Fruit fly (Drosophila melanogaster) whole organism, prepupa: ENCODE data around the gene CG5382.

Experiments used
- Blimp-1 ChIP-seq: fragments of 200-800 bp; sonication (Bioruptor generic); optimal IDR thresholded peaks from 3 replicates; lab custom pipeline; 2017; ENCODE audit warnings: missing biosample characterization, missing genetic modification characterization, mild to moderate bottlenecking, moderate library complexity, missing genetic modification reagents
- CG10631 ChIP-seq: fragments of 200-800 bp; sonication (Bioruptor generic); optimal IDR thresholded peaks from 2 replicates; lab custom pipeline; 2016; ENCODE audit warnings: missing biosample characterization, missing genetic modification characterization
- CG10669 ChIP-seq: fragments of 200-800 bp; sonication (Bioruptor generic); optimal IDR thresholded peaks from 3 replicates; lab custom pipeline; 2018; ENCODE audit warnings: missing biosample characterization, mild to moderate bottlenecking, missing genetic modification characterization, moderate library complexity
- CG15336 ChIP-seq: fragments of 200-800 bp; sonication (Bioruptor generic); IDR thresholded peaks from 2 replicates; pipeline ENCODE4 v1.3.6; 2022; ENCODE audit warnings: missing biosample characterization, missing genetic modification characterization
- CG1621 ChIP-seq: fragments of 200-800 bp; sonication (Bioruptor generic); optimal IDR thresholded peaks from 3 replicates; lab custom pipeline; 2018; ENCODE audit warnings: missing biosample characterization, mild to moderate bottlenecking, missing genetic modification characterization
- CG16779 ChIP-seq: fragments of 200-800 bp; sonication (Bioruptor generic); optimal IDR thresholded peaks from 3 replicates; lab custom pipeline; 2017; ENCODE audit warnings: missing biosample characterization, mild to moderate bottlenecking, missing genetic modification characterization
- CG3032 ChIP-seq: fragments of 200-800 bp; optimal IDR thresholded peaks from 2 replicates; lab custom pipeline; 2019; ENCODE audit warnings: missing biosample characterization, mild to moderate bottlenecking, missing genetic modification characterization, moderate library complexity
- CG31627 ChIP-seq: fragments of 200-800 bp; sonication (Bioruptor generic); optimal IDR thresholded peaks from 3 replicates; lab custom pipeline; 2016; ENCODE audit warnings: missing biosample characterization, missing genetic modification characterization
- CG32006 ChIP-seq: fragments of 200-800 bp; sonication (Bioruptor generic); optimal IDR thresholded peaks from 3 replicates; lab custom pipeline; 2017; ENCODE audit warnings: missing biosample characterization, mild to moderate bottlenecking, missing genetic modification characterization
- CG3919 ChIP-seq: fragments of 200-800 bp; sonication (Bioruptor generic); optimal IDR thresholded peaks from 3 replicates; lab custom pipeline; 2016; ENCODE audit warnings: missing biosample characterization, missing genetic modification characterization
- CG4318 ChIP-seq: fragments of 200-800 bp; sonication (Bioruptor generic); optimal IDR thresholded peaks from 3 replicates; lab custom pipeline; 2017; ENCODE audit warnings: missing biosample characterization, mild to moderate bottlenecking, missing genetic modification characterization
- CG6276 ChIP-seq: fragments of 200-800 bp; sonication (Bioruptor generic); optimal IDR thresholded peaks from 2 replicates; lab custom pipeline; 2017; ENCODE audit warnings: missing biosample characterization, mild to moderate bottlenecking, missing genetic modification characterization
- CG6808 ChIP-seq: fragments of 200-800 bp; sonication (Bioruptor generic); optimal IDR thresholded peaks from 3 replicates; lab custom pipeline; 2017; ENCODE audit warnings: missing biosample characterization, missing genetic modification characterization, mild to moderate bottlenecking, moderate library complexity, missing genetic modification reagents
- CG6854 ChIP-seq: fragments of 200-800 bp; sonication (Bioruptor generic); optimal IDR thresholded peaks from 2 replicates; lab custom pipeline; 2017; ENCODE audit warnings: missing biosample characterization, mild to moderate bottlenecking, missing genetic modification characterization
- CG8119 ChIP-seq: fragments of 200-800 bp; sonication (Bioruptor generic); IDR thresholded peaks from 3 replicates; pipeline ENCODE4 v1.3.6; 2022; ENCODE audit warnings: missing biosample characterization, missing genetic modification characterization
- CG8319 ChIP-seq: fragments of 200-800 bp; sonication (Bioruptor generic); optimal IDR thresholded peaks from 3 replicates; lab custom pipeline; 2016; ENCODE audit warnings: missing biosample characterization, missing genetic modification characterization
- Eip75B ChIP-seq: fragments of 200-800 bp; sonication (Bioruptor generic); optimal IDR thresholded peaks from 3 replicates; lab custom pipeline; 2016; ENCODE audit warnings: missing biosample characterization, missing genetic modification characterization
- Eip78C ChIP-seq: fragments of 200-800 bp; sonication (Bioruptor generic); peaks from one replicate; lab custom pipeline; 2016; ENCODE audit warnings: missing biosample characterization, missing genetic modification characterization
- Eip93F ChIP-seq: fragments of 200-800 bp; sonication (Bioruptor generic); optimal IDR thresholded peaks from 2 replicates; lab custom pipeline; 2016; ENCODE audit warnings: missing biosample characterization, mild to moderate bottlenecking, missing genetic modification characterization
- Ets21C ChIP-seq: fragments of 200-800 bp; sonication (Bioruptor generic); optimal IDR thresholded peaks from 3 replicates; lab custom pipeline; 2016; ENCODE audit warnings: missing biosample characterization, missing genetic modification characterization
- Ets96B ChIP-seq: fragments of 200-800 bp; optimal IDR thresholded peaks from 2 replicates; lab custom pipeline; 2019; ENCODE audit warnings: missing biosample characterization, mild to moderate bottlenecking, missing genetic modification characterization, moderate library complexity
- Gug ChIP-seq: fragments of 200-800 bp; sonication (Bioruptor generic); IDR thresholded peaks from 2 replicates; pipeline ENCODE4 v1.3.6; 2022; ENCODE audit warnings: missing biosample characterization, missing genetic modification characterization
- Hr38 ChIP-seq: sonication (Bioruptor generic); optimal IDR thresholded peaks from 2 replicates; lab custom pipeline; 2016; ENCODE audit warnings: missing biosample characterization, missing genetic modification characterization
- Hr39 ChIP-seq: fragments of 200-800 bp; sonication (Bioruptor generic); optimal IDR thresholded peaks from 2 replicates; lab custom pipeline; 2016; ENCODE audit warnings: missing biosample characterization, missing genetic modification characterization
- Hr4 ChIP-seq: fragments of 200-800 bp; sonication (Bioruptor generic); optimal IDR thresholded peaks from 3 replicates; lab custom pipeline; 2016; ENCODE audit warnings: missing biosample characterization, missing genetic modification characterization
- Lpt ChIP-seq: fragments of 200-800 bp; sonication (Bioruptor generic); optimal IDR thresholded peaks from 3 replicates; lab custom pipeline; 2016; ENCODE audit warnings: missing biosample characterization, missing genetic modification characterization
- Met ChIP-seq: fragments of 200-800 bp; sonication (Bioruptor generic); optimal IDR thresholded peaks from 3 replicates; lab custom pipeline; 2016; ENCODE audit warnings: missing biosample characterization, missing genetic modification characterization
- Smox ChIP-seq: fragments of 200-800 bp; sonication (Bioruptor generic); optimal IDR thresholded peaks from 3 replicates; lab custom pipeline; 2016; ENCODE audit warnings: missing biosample characterization, missing genetic modification characterization
- Sox15 ChIP-seq: fragments of 200-800 bp; sonication (Bioruptor generic); optimal IDR thresholded peaks from 3 replicates; lab custom pipeline; 2016; ENCODE audit warnings: missing biosample characterization, missing genetic modification characterization
- achi ChIP-seq: fragments of 200-800 bp; sonication (Bioruptor generic); optimal IDR thresholded peaks from 3 replicates; lab custom pipeline; 2016; ENCODE audit warnings: missing biosample characterization, missing genetic modification characterization
- acj6 ChIP-seq: fragments of 200-800 bp; sonication (Bioruptor generic); optimal IDR thresholded peaks from 3 replicates; lab custom pipeline; 2016; ENCODE audit warnings: missing biosample characterization, missing genetic modification characterization
- cyc ChIP-seq: fragments of 200-800 bp; sonication (Bioruptor generic); optimal IDR thresholded peaks from 3 replicates; lab custom pipeline; 2016; ENCODE audit warnings: missing biosample characterization, missing genetic modification characterization
- dac ChIP-seq: fragments of 200-800 bp; sonication (Bioruptor generic); optimal IDR thresholded peaks from 2 replicates; lab custom pipeline; 2017; ENCODE audit warnings: missing biosample characterization, mild to moderate bottlenecking, missing genetic modification characterization
- dsx ChIP-seq: fragments of 200-800 bp; optimal IDR thresholded peaks from 3 replicates; lab custom pipeline; 2019; ENCODE audit warnings: missing biosample characterization, mild to moderate bottlenecking, missing genetic modification characterization, moderate library complexity; ENCODE audit not compliant: poor library complexity, severe bottlenecking
- eg ChIP-seq: fragments of 200-800 bp; sonication (Bioruptor generic); IDR thresholded peaks from 3 replicates; pipeline ENCODE4 v1.3.6; 2022; ENCODE audit warnings: missing biosample characterization, missing genetic modification characterization
- esn ChIP-seq: fragments of 200-800 bp; sonication (Bioruptor generic); optimal IDR thresholded peaks from 2 replicates; lab custom pipeline; 2016; ENCODE audit warnings: missing biosample characterization, mild to moderate bottlenecking, missing genetic modification characterization, moderate library complexity
- fd59A ChIP-seq: fragments of 200-800 bp; sonication (Bioruptor generic); optimal IDR thresholded peaks from 2 replicates; lab custom pipeline; 2017; ENCODE audit warnings: missing biosample characterization, mild to moderate bottlenecking, missing genetic modification characterization, missing genetic modification reagents
- fd85E ChIP-seq: fragments of 200-800 bp; sonication (Bioruptor generic); optimal IDR thresholded peaks from 3 replicates; lab custom pipeline; 2016; ENCODE audit warnings: missing biosample characterization, missing genetic modification characterization
- fkh ChIP-seq: fragments of 200-800 bp; sonication (Bioruptor generic); optimal IDR thresholded peaks from 3 replicates; lab custom pipeline; 2017; ENCODE audit warnings: missing biosample characterization, mild to moderate bottlenecking, missing genetic modification characterization, moderate library complexity
- lz ChIP-seq: fragments of 200-800 bp; sonication (Bioruptor generic); optimal IDR thresholded peaks from 3 replicates; lab custom pipeline; 2016; ENCODE audit warnings: missing biosample characterization, missing genetic modification characterization
- net ChIP-seq: fragments of 200-800 bp; sonication (Bioruptor generic); optimal IDR thresholded peaks from 3 replicates; lab custom pipeline; 2016; ENCODE audit warnings: missing biosample characterization, missing genetic modification characterization
- pdm3 ChIP-seq: fragments of 200-800 bp; sonication (Bioruptor generic); optimal IDR thresholded peaks from 3 replicates; lab custom pipeline; 2016; ENCODE audit warnings: missing biosample characterization, missing genetic modification characterization
- salr ChIP-seq, 2 experiments: fragments of 200-800 bp; sonication (Bioruptor generic); optimal IDR thresholded peaks; 3 replicates each; lab custom pipeline; 2016 to 2018; ENCODE audit warnings: missing biosample characterization in 2 of 2, missing genetic modification characterization in 2 of 2, mild to moderate bottlenecking in 1 of 2
- ss ChIP-seq, 2 experiments: fragments of 200-800 bp; sonication (Bioruptor generic); optimal IDR thresholded peaks; 2 replicates in 1 of 2; 3 replicates in 1 of 2; lab custom pipeline; 2017 to 2018; ENCODE audit warnings: mild to moderate bottlenecking in 2 of 2, missing biosample characterization in 2 of 2, missing genetic modification characterization in 2 of 2, moderate library complexity in 1 of 2
- topi ChIP-seq: fragments of 200-800 bp; sonication (Bioruptor generic); optimal IDR thresholded peaks from 3 replicates; lab custom pipeline; 2016; ENCODE audit warnings: missing biosample characterization, missing genetic modification characterization
- vri ChIP-seq: fragments of 200-800 bp; sonication (Bioruptor generic); optimal IDR thresholded peaks from 3 replicates; lab custom pipeline; 2016; ENCODE audit warnings: missing biosample characterization, mild to moderate bottlenecking, missing genetic modification characterization

The CG5382 gene

dm6 chr3R:22368777-22369214, 3.0 kb upstream of the CG5382 start (continued):
- TF ChIP-seq CG31627 (GFP tag; lab: Kevin White, UChicago): peak; percentile 46
- TF ChIP-seq CG15336 (GFP tag; lab: Robert Waterston, UW): peak; percentile 82
- no peak for TF ChIP-seq CG6808 (GFP tag; lab: Kevin White, UChicago)
- peak; percentile 2 for TF ChIP-seq vri
- peak; percentile 62 for TF ChIP-seq CG10631
- peak; percentile 36 for TF ChIP-seq Eip93F
- TF ChIP-seq eg (GFP tag; lab: Robert Waterston, UW): peak; percentile 89
- TF ChIP-seq Blimp-1: no peak
- TF ChIP-seq Ets96B (tag; lab: Kevin White, UChicago): peak; percentile 42
- TF ChIP-seq CG32006 (GFP tag; lab: Kevin White, UChicago): peak; percentile 67
- peak; percentile 72 for TF ChIP-seq acj6 (GFP tag; lab: Kevin White, UChicago)
- peak; percentile 39 for TF ChIP-seq CG10669 (GFP tag; lab: Kevin White, UChicago)
- peak; percentile 79 for TF ChIP-seq CG8119 (GFP tag; lab: Robert Waterston, UW)
- TF ChIP-seq CG16779 (tag; lab: Kevin White, UChicago): no peak
- no peak for TF ChIP-seq fd85E (GFP tag; lab: Kevin White, UChicago)
- TF ChIP-seq salr (GFP tag; optimal IDR thresholded peaks at IDR 0.05; lab: Kevin White, UChicago): no peak
- no peak for TF ChIP-seq CG6276 (GFP tag; lab: Kevin White, UChicago)
- TF ChIP-seq ss (GFP tag; optimal IDR thresholded peaks at IDR 0.05; lab: Kevin White, UChicago): no peak
- TF ChIP-seq lz (GFP tag; lab: Kevin White, UChicago): peak; percentile 51
- TF ChIP-seq Smox: no peak
- no peak for TF ChIP-seq Hr38 (GFP tag; lab: Kevin White, UChicago)
- TF ChIP-seq CG8319 (GFP tag; lab: Kevin White, UChicago): peak; percentile 48
- TF ChIP-seq Gug (GFP tag; lab: Robert Waterston, UW): peak; percentile 61
- peak; percentile 66 for TF ChIP-seq Met (GFP tag; lab: Kevin White, UChicago)
- peak; percentile 60 for TF ChIP-seq CG3919 (GFP tag; lab: Kevin White, UChicago)
- peak; percentile 5 for TF ChIP-seq dsx
- peak; percentile 75 for TF ChIP-seq esn (GFP tag; lab: Kevin White, UChicago)
- TF ChIP-seq topi (GFP tag; lab: Kevin White, UChicago): peak; percentile 43
- TF ChIP-seq fd59A (GFP tag; lab: Kevin White, UChicago): peak; percentile 44
- TF ChIP-seq Sox15 (GFP tag; lab: Kevin White, UChicago): no peak
- TF ChIP-seq cyc (GFP tag; lab: Kevin White, UChicago): peak; percentile 50
- TF ChIP-seq, all 60 proteins: peak for 43

DNA sequence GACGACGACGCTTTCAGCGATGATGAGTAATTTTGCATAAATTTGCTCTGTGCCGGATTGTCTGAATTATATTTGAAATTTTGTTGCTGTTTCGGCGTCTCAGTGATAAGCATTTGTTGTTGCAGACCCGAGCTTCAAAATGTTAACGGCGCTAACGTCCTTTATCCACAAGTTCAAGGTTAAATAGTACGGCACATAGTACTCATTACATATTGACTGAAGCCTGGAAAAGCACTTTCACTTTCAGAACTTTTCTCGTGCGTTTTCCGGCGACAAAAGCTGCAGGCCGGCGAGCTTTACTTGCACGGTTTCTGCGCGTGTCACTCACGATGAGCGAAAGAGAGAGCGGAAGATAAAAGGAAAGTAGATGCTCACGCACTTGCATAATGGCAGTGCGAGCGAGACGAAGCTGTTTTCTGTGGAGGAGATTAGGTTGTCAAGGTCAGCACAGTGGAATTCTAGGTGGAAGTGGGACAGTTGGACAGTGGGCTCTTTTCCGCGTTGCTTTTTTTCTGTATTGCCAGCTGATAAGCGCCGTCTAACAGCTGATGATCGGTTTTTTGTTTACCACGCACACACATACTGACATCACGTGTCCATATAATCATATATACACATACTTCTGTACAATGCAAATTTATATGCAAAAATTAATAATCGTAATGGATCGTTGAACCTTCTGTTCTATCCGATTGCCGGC, 2.4 kb upstream of the CG5382 start:
- TF ChIP-seq CG32006 (GFP tag; lab: Kevin White, UChicago) (no peak), topi (GFP tag; lab: Kevin White, UChicago) (no peak), Hr39 (GFP tag; lab: Kevin White, UChicago) (peak; percentile 32), pdm3 (no peak), fd85E (GFP tag; lab: Kevin White, UChicago) (no peak), Sox15 (GFP tag; lab: Kevin White, UChicago) (no peak), fkh (GFP tag; lab: Kevin White, UChicago) (no peak), CG10631 (no peak), Gug (GFP tag; lab: Robert Waterston, UW) (no peak), CG6854 (GFP tag; lab: Kevin White, UChicago) (no peak), CG15336 (GFP tag; lab: Robert Waterston, UW) (peak; percentile 33; the same call in 1 of the 2 replicates), Eip78C (no peak), CG31627 (GFP tag; lab: Kevin White, UChicago) (no peak), CG3032 (tag; lab: Kevin White, UChicago) (no peak), Eip93F (no peak), Eip75B (GFP tag; lab: Kevin White, UChicago) (no peak), dsx (no peak), Lpt (GFP tag; lab: Kevin White, UChicago) (no peak), Hr38 (GFP tag; lab: Kevin White, UChicago) (no peak), CG4318 (GFP tag; lab: Kevin White, UChicago) (no peak), fd59A (GFP tag; lab: Kevin White, UChicago) (no peak), cyc (GFP tag; lab: Kevin White, UChicago) (no peak), dac (GFP tag; lab: Kevin White, UChicago) (no peak), CG1621 (no peak), Hr4 (GFP tag; lab: Kevin White, UChicago) (no peak), salr (GFP tag; optimal IDR thresholded peaks at IDR 0.05; lab: Kevin White, UChicago) (no peak), net (no peak), eg (GFP tag; lab: Robert Waterston, UW) (peak; percentile 7; the same call in 2 of the 3 replicates), achi (GFP tag; lab: Kevin White, UChicago) (no peak), Ets21C (GFP tag; lab: Kevin White, UChicago) (no peak), Smox (no peak), Met (GFP tag; lab: Kevin White, UChicago) (no peak), CG6808 (GFP tag; lab: Kevin White, UChicago) (no peak)
